Worm (Caenorhabditis elegans) whole organism, L4/young adult: ENCODE results near the gene unc-105.
A peak's percentile ranks its signal among the peaks of the same experiment; 100 is the strongest.

ENCODE experiments used
- W03F9.2 ChIP-seq: fragments of 150-350 bp; optimal IDR thresholded peaks from 2 replicates; lab custom pipeline; 2014; ENCODE audit warnings: missing biosample characterization, missing genetic modification characterization
- dao-5 ChIP-seq: sonication (generic microtip); optimal IDR thresholded peaks from 2 replicates; lab custom pipeline; 2016; ENCODE audit warnings: missing genotype, missing genetic modification characterization, moderate library complexity, missing compliant biosample characterization
- him-1 ChIP-seq: sonication (generic microtip); optimal IDR thresholded peaks from 2 replicates; lab custom pipeline; 2016; ENCODE audit warnings: missing genotype, missing genetic modification reagents, missing genetic modification characterization, missing compliant biosample characterization

unc-105 gene

ce11 chrII:8131413-8131966 lies 15.2 kb downstream of the unc-105 start:
- TF ChIP-seq W03F9.2 (tag; lab: Kevin White, UChicago) (no peak), him-1 (tag; lab: Kevin White, UChicago) (peak; percentile 67)

ce11 chrII:8135953-8136352 lies 19.7 kb downstream of the unc-105 start:
- no peak for TF ChIP-seq him-1 (tag; lab: Kevin White, UChicago)
- no peak for TF ChIP-seq W03F9.2 (tag; lab: Kevin White, UChicago)
- no peak for TF ChIP-seq dao-5 (tag; lab: Kevin White, UChicago)

ce11 chrII:8136818-8137217 lies 20.6 kb downstream of the unc-105 start, which contains the start of gene ctns-1:
Gene ctns-1 (minus strand): TSS chrII:8136918.
- no peak for TF ChIP-seq dao-5 (tag; lab: Kevin White, UChicago)
- no peak for TF ChIP-seq him-1 (tag; lab: Kevin White, UChicago)
- no peak for TF ChIP-seq W03F9.2 (tag; lab: Kevin White, UChicago)

- no peak for TF ChIP-seq him-1 (tag; lab: Kevin White, UChicago)
- TF ChIP-seq dao-5 (tag; lab: Kevin White, UChicago), result no peak
- TF ChIP-seq W03F9.2 (tag; lab: Kevin White, UChicago), result no peak
Measured at ce11 chrII:8137379-8137778, 21.1 kb downstream of the unc-105 start.

- TF ChIP-seq W03F9.2 (tag; lab: Kevin White, UChicago) (no peak), him-1 (tag; lab: Kevin White, UChicago) (no peak), dao-5 (tag; lab: Kevin White, UChicago) (no peak)
Measured at ce11 chrII:8138015-8138546, 21.8 kb downstream of the unc-105 start, which contains the start of gene cdc-48.2. Gene cdc-48.2 (plus strand): TSS chrII:8138496.

- no peak for TF ChIP-seq dao-5 (tag; lab: Kevin White, UChicago)
- no peak for TF ChIP-seq W03F9.2 (tag; lab: Kevin White, UChicago)
- no peak for TF ChIP-seq him-1 (tag; lab: Kevin White, UChicago)
Measured at ce11 chrII:8141135-8141534, 24.9 kb downstream of the unc-105 start.

- TF ChIP-seq dao-5 (tag; lab: Kevin White, UChicago) (no peak), W03F9.2 (tag; lab: Kevin White, UChicago) (peak; percentile 76), him-1 (tag; lab: Kevin White, UChicago) (no peak)
Measured at ce11 chrII:8143278-8143931, 27.1 kb downstream of the unc-105 start, which contains the start of the genes ints-11 and rpl-10. Gene ints-11 (minus strand): TSS chrII:8143478. Gene rpl-10 (plus strand): TSS chrII:8143881.

- TF ChIP-seq dao-5 (tag; lab: Kevin White, UChicago), result no peak
- TF ChIP-seq him-1 (tag; lab: Kevin White, UChicago), result no peak
- TF ChIP-seq W03F9.2 (tag; lab: Kevin White, UChicago), result no peak
Measured at ce11 chrII:8144543-8144942, 28.3 kb downstream of the unc-105 start, which contains the start of gene F10B5.2. Gene F10B5.2 (plus strand): TSS chrII:8144762.

- TF ChIP-seq W03F9.2 (tag; lab: Kevin White, UChicago), result no peak
- no peak for TF ChIP-seq him-1 (tag; lab: Kevin White, UChicago)
- TF ChIP-seq dao-5 (tag; lab: Kevin White, UChicago), result no peak
Measured at ce11 chrII:8149930-8150329, 33.7 kb downstream of the unc-105 start, which contains the start of gene F10B5.3. Gene F10B5.3 (minus strand): TSS chrII:8150030.

ce11 chrII:8152711-8153325 lies 36.6 kb downstream of the unc-105 start:
- TF ChIP-seq dao-5 (tag; lab: Kevin White, UChicago) (no peak), him-1 (tag; lab: Kevin White, UChicago) (no peak), W03F9.2 (tag; lab: Kevin White, UChicago) (no peak)

- TF ChIP-seq W03F9.2 (tag; lab: Kevin White, UChicago) (no peak), him-1 (tag; lab: Kevin White, UChicago) (no peak), dao-5 (tag; lab: Kevin White, UChicago) (no peak)
Measured at ce11 chrII:8156845-8157373, 40.6 kb downstream of the unc-105 start, which contains the start of the genes tub-1 and tmem-138. Gene tub-1 (minus strand): TSS chrII:8156945. Gene tmem-138 (plus strand): TSS chrII:8157323.

ce11 chrII:8157991-8158390 lies 41.7 kb downstream of the unc-105 start, which contains the start of gene pch-2:
Gene pch-2 (plus strand): TSS chrII:8158349.
- TF ChIP-seq him-1 (tag; lab: Kevin White, UChicago) (no peak), W03F9.2 (tag; lab: Kevin White, UChicago) (no peak), dao-5 (tag; lab: Kevin White, UChicago) (no peak)
